Fruit fly (Drosophila melanogaster) whole organism, embryonic: ENCODE data around the gene CG6628.

Experiments
- CG7556 ChIP-seq: fragments of 200-800 bp; sonication (Bioruptor generic); optimal IDR thresholded peaks from 2 replicates; lab custom pipeline; 2017; ENCODE audit warnings: missing biosample characterization, mild to moderate bottlenecking, missing genetic modification characterization
- Dp ChIP-seq: fragments of 200-800 bp; sonication (Bioruptor generic); optimal IDR thresholded peaks from 2 replicates; lab custom pipeline; 2018; ENCODE audit warnings: missing biosample characterization, mild to moderate bottlenecking, missing genetic modification characterization, moderate library complexity
- insv ChIP-seq, 2 experiments: fragments of 200-800 bp; sonication (Bioruptor generic); optimal IDR thresholded peaks; 3 replicates each; lab custom pipeline; 2016 to 2018; ENCODE audit warnings: missing biosample characterization in 2 of 2, missing genetic modification characterization in 2 of 2

DNA sequence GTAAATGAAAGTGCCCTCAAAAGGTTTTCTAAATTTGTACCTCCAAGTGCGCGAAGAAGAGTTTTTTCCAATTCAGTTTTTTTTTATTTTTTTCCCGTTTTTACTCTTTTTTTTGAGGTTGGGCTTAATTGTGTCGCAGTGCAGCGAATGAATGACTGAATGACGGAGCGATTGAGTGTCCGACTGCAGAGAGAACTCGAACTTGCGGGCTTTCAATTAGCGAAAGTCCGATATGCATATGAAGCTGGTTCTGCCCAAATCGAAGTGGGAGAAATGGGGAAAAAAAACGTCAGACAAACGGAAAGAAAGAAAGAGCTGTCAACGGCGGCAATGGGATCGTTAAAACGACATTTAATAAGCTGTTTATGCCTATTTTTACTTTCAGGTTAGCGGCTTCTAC is 39.0 kb upstream of the CG6628 start:
- TF ChIP-seq Dp (GFP tag; lab: Kevin White, UChicago) (no peak), insv (GFP tag; optimal IDR thresholded peaks at IDR 0.05; lab: Kevin White, UChicago) (no peak), CG7556 (GFP tag; lab: Kevin White, UChicago) (no peak)
